Worm (Caenorhabditis elegans) whole organism, mixed stage, embryonic: ENCODE data around the gene exc-7.

Source experiments
- ham-2 ChIP-seq: fragments of 200-800 bp; sonication (Bioruptor generic); optimal IDR thresholded peaks from 2 replicates; lab custom pipeline; 2018; ENCODE audit warnings: mild to moderate bottlenecking, missing genetic modification characterization, missing compliant biosample characterization
- nhr-237 ChIP-seq: fragments of 150-350 bp; optimal IDR thresholded peaks from 2 replicates; lab custom pipeline; 2014; ENCODE audit warnings: missing biosample characterization, missing genetic modification characterization
- nhr-28 ChIP-seq: fragments of 150-350 bp; optimal IDR thresholded peaks from 2 replicates; lab custom pipeline; 2014; ENCODE audit warnings: missing biosample characterization, missing genetic modification characterization
- snpc-4 ChIP-seq: fragments of 150-350 bp; optimal IDR thresholded peaks from 2 replicates; lab custom pipeline; 2014; ENCODE audit warnings: missing biosample characterization, missing genetic modification characterization
- unc-62 ChIP-seq: fragments of 150-350 bp; optimal IDR thresholded peaks from 2 replicates; lab custom pipeline; 2014; ENCODE audit warnings: missing biosample characterization, missing genetic modification reagents, missing genetic modification characterization

ce11 chrII:9553179-9553578, 22.6 kb upstream of the exc-7 start, which contains the start of gene F35H8.1:
- TF ChIP-seq nhr-28 (tag; lab: Kevin White, UChicago) (no peak), ham-2 (GFP tag; lab: Kevin White, UChicago) (no peak), snpc-4 (tag; lab: Kevin White, UChicago) (no peak), nhr-237 (tag; lab: Kevin White, UChicago) (no peak), unc-62 (GFP tag; lab: Kevin White, UChicago) (no peak)
